Fruit fly (Drosophila melanogaster) ovary, adult (tissue): ENCODE measurements around the gene CG15643.

Experiments
- CG17801 ChIP-seq: fragments of 200-800 bp; optimal IDR thresholded peaks from 2 replicates; lab custom pipeline; 2019; ENCODE audit warnings: missing biosample characterization, mild to moderate bottlenecking, missing genetic modification characterization, moderate library complexity; ENCODE audit not compliant: partially characterized antibody

The CG15643 gene

dm6 chrX:15552472-15552888 lies 19.5 kb downstream of the CG15643 start:
- no peak for TF ChIP-seq CG17801 (GFP tag; lab: Kevin White, UChicago)

dm6 chrX:15549055-15549454 lies 22.9 kb downstream of the CG15643 start:
- TF ChIP-seq CG17801 (GFP tag; lab: Kevin White, UChicago) = no peak

- no peak for TF ChIP-seq CG17801 (GFP tag; lab: Kevin White, UChicago)
These were observed 26.3 kb downstream of the CG15643 start for dm6 chrX:15545467-15546197.

- no peak for TF ChIP-seq CG17801 (GFP tag; lab: Kevin White, UChicago)
These were observed 28.4 kb downstream of the CG15643 start for dm6 chrX:15543479-15544044.

- TF ChIP-seq CG17801 (GFP tag; lab: Kevin White, UChicago) = no peak
These were observed 32.0 kb downstream of the CG15643 start for dm6 chrX:15539856-15540488.

- TF ChIP-seq CG17801 (GFP tag; lab: Kevin White, UChicago) = no peak
These were observed 39.9 kb downstream of the CG15643 start for dm6 chrX:15532062-15532461.

DNA sequence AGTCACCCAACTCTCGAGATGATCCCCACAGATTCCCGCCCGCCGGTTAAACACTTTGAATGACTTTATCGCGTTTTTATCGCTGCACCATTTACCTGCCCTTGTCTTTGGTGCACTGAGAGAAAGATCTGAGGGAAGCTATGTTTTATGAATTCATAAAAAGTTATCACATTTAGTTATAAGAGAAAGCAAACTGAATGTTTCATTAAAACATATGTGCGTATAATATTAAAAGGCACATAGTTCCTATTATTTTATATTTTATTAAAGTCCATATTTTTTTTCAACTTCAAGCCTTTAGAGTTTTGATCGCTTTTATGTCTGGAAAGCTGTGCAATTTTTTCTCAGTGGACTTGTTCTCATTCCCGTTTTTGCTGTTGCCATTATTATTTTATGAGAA lies 41.6 kb downstream of the CG15643 start:
- TF ChIP-seq CG17801 (GFP tag; lab: Kevin White, UChicago) = no peak

- no peak for TF ChIP-seq CG17801 (GFP tag; lab: Kevin White, UChicago)
These were observed 42.0 kb downstream of the CG15643 start for dm6 chrX:15529958-15530357.

dm6 chrX:15529197-15529596 lies 42.8 kb downstream of the CG15643 start:
- TF ChIP-seq CG17801 (GFP tag; lab: Kevin White, UChicago) = no peak

DNA sequence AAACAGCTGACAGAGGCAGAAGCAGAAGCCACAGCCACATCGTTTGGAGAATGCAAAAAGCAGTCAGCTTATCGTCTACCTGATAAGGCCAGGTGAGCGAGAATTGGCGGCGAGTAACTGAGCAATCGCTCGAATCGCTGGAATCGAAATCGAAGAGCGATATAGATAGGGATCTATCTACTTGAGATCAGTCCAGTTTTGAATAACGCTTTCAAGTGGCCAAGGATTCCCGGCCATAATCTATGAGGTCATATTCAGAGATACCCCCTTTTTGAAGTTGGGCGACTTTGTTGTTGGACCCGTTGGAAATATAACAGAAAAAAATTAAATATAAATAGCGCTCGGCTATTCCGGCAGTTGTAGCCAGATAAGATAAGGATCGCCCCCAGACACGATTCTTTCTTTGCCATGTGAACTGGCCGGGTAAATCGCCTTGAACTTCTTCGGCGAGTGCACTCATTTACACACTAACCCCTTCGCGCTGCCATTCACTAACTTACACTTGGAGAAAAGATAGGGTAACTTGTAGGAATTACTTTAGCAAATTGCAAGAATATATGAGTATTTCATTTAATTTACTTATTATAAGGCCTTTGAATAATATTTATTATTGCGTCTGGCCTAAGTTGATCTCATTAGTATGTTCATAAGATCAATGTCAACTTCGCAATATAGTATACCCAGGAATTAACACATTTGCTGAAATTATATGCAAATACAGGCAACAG lies 49.4 kb downstream of the CG15643 start:
- TF ChIP-seq CG17801 (GFP tag; lab: Kevin White, UChicago) = no peak
